Worm (Caenorhabditis elegans) whole organism, young adult: Measurements from ENCODE around the gene srz-83.

Source experiments
- K11D2.4 ChIP-seq: fragments of 200-800 bp; sonication (Bioruptor generic); IDR thresholded peaks from 2 replicates; pipeline ENCODE4 v1.3.6; 2022; ENCODE audit warnings: missing genetic modification reagents, missing genetic modification characterization, missing compliant biosample characterization
- ets-4 ChIP-seq: fragments of 200-800 bp; sonication (Bioruptor generic); optimal IDR thresholded peaks from 2 replicates; lab custom pipeline; 2018; ENCODE audit warnings: mild to moderate bottlenecking, missing genetic modification characterization, missing compliant biosample characterization
- unc-62 ChIP-seq: fragments of 150-350 bp; optimal IDR thresholded peaks from 2 replicates; lab custom pipeline; 2014; ENCODE audit warnings: missing biosample characterization, missing genetic modification reagents, missing genetic modification characterization

- TF ChIP-seq unc-62 (GFP tag; lab: Kevin White, UChicago) (no peak), K11D2.4 (GFP tag; lab: Robert Waterston, UW) (no peak), ets-4 (GFP tag; lab: Kevin White, UChicago) (no peak)
Observed at ce11 chrIV:3548315-3548714, 44.1 kb downstream of the srz-83 start.
